Worm (Caenorhabditis elegans): ENCODE measurements around the gene nhr-249.

The nhr-249 gene

ce11 chrIV:6946832-6947231 is 25.5 kb downstream of the nhr-249 start:
- TF ChIP-seq ztf-11 (tag; optimal IDR thresholded peaks at IDR 0.05) (no peak), lin-35 (GFP tag; optimal IDR thresholded peaks at IDR 0.05) (peak in 1 of 2 experiments; percentile 4), irx-1 (tag; optimal IDR thresholded peaks at IDR 0.05) (no peak), nhr-76 (tag; optimal IDR thresholded peaks at IDR 0.05) (no peak), nhr-47 (tag; optimal IDR thresholded peaks at IDR 0.05) (no peak), lsy-2 (tag; optimal IDR thresholded peaks at IDR 0.05) (peak in 1 of 2 experiments; percentile 15), lin-14 (GFP tag; optimal IDR thresholded peaks at IDR 0.05) (peak; percentile 54), ceh-88 (GFP tag; IDR thresholded peaks at IDR 0.05) (no peak), F16B12.6 (tag; optimal IDR thresholded peaks at IDR 0.05) (no peak), nhr-90 (tag; optimal IDR thresholded peaks at IDR 0.05; ENCODE audit: poor library complexity) (no peak), snu-23 (GFP tag; optimal IDR thresholded peaks at IDR 0.05) (peak; percentile 23), nhr-71 (tag; optimal IDR thresholded peaks at IDR 0.05) (peak; percentile 60), ceh-90 (tag; optimal IDR thresholded peaks at IDR 0.05) (no peak), alr-1 (tag; optimal IDR thresholded peaks at IDR 0.05; ENCODE audit: borderline replicate concordance) (no peak), efl-1 (optimal IDR thresholded peaks at IDR 0.05) (no peak), efl-1 (GFP tag; optimal IDR thresholded peaks at IDR 0.05 in 1 of 2) (peak in 1 of 2 experiments; percentile 10), dpl-1 (GFP tag; optimal IDR thresholded peaks at IDR 0.05) (peak in 1 of 3 experiments; percentile 33)

ce11 chrIV:6941101-6941500 is 31.2 kb downstream of the nhr-249 start:
- TF ChIP-seq lin-14 (GFP tag; optimal IDR thresholded peaks at IDR 0.05) (peak; percentile 35), unc-30 (tag; optimal IDR thresholded peaks at IDR 0.05) (no peak), fkh-10 (GFP tag; optimal IDR thresholded peaks at IDR 0.05) (peak; percentile 52), vab-15 (tag; optimal IDR thresholded peaks at IDR 0.05) (no peak), ztf-4 (tag; optimal IDR thresholded peaks at IDR 0.05) (no peak)

ce11 chrIV:6937548-6937947 is 34.8 kb downstream of the nhr-249 start, which contains the start of gene npr-12:
Gene npr-12 (minus strand): TSS chrIV:6937648.
- TF ChIP-seq lin-35 (GFP tag; optimal IDR thresholded peaks at IDR 0.05) = no peak
- no peak for TF ChIP-seq nhr-71 (tag; optimal IDR thresholded peaks at IDR 0.05)
- no peak for TF ChIP-seq ceh-90 (tag; optimal IDR thresholded peaks at IDR 0.05)
- TF ChIP-seq C34B4.2 (tag; optimal IDR thresholded peaks at IDR 0.05) = no peak

ce11 chrIV:6928417-6928816 is 43.9 kb downstream of the nhr-249 start, which contains the start of gene cest-6:
Gene cest-6 (minus strand): TSS chrIV:6928517.
- TF ChIP-seq ztf-4 (tag; optimal IDR thresholded peaks at IDR 0.05) (no peak), ceh-82 (tag; optimal IDR thresholded peaks at IDR 0.05) (no peak), unc-30 (tag; optimal IDR thresholded peaks at IDR 0.05) (no peak), fkh-8 (tag; optimal IDR thresholded peaks at IDR 0.05) (no peak), jun-1 (tag; optimal IDR thresholded peaks at IDR 0.05) (no peak), unc-130 (tag; optimal IDR thresholded peaks at IDR 0.05) (no peak), C04F5.9 (tag; optimal IDR thresholded peaks at IDR 0.05) (no peak)

- TF ChIP-seq unc-130 (tag; optimal IDR thresholded peaks at IDR 0.05) = no peak
- TF ChIP-seq C04F5.9 (tag; optimal IDR thresholded peaks at IDR 0.05) = no peak
- TF ChIP-seq blmp-1 (tag; optimal IDR thresholded peaks at IDR 0.05) = no peak
- no peak for TF ChIP-seq efl-1 (optimal IDR thresholded peaks at IDR 0.05)
- TF ChIP-seq efl-1 (GFP tag; optimal IDR thresholded peaks at IDR 0.05 in 1 of 2) = peak in 1 of 2 experiments; percentile 17
- TF ChIP-seq nhr-84 (tag; optimal IDR thresholded peaks at IDR 0.05) = no peak
Observed at ce11 chrIV:6925520-6925919, 46.8 kb downstream of the nhr-249 start.

- TF ChIP-seq skn-1 (tag; optimal IDR thresholded peaks at IDR 0.05) = no peak
- no peak for TF ChIP-seq sptf-1 (tag; optimal IDR thresholded peaks at IDR 0.05)
- no peak for TF ChIP-seq fos-1 (tag; optimal IDR thresholded peaks at IDR 0.05)
- no peak for TF ChIP-seq lin-35 (GFP tag; optimal IDR thresholded peaks at IDR 0.05)
- no peak for TF ChIP-seq hpl-2 (GFP tag; optimal IDR thresholded peaks at IDR 0.05)
- TF ChIP-seq nhr-19 (GFP tag; conservative IDR thresholded peaks at IDR 0.05) = no peak
- TF ChIP-seq ztf-4 (tag; optimal IDR thresholded peaks at IDR 0.05) = no peak
- no peak for TF ChIP-seq aha-1 (tag; optimal IDR thresholded peaks at IDR 0.05)
- TF ChIP-seq unc-86 (tag; optimal IDR thresholded peaks at IDR 0.05) = no peak
- no peak for TF ChIP-seq ama-1 (optimal IDR thresholded peaks at IDR 0.05)
- no peak for TF ChIP-seq C04F5.9 (tag; optimal IDR thresholded peaks at IDR 0.05)
- TF ChIP-seq tbx-2 (tag; optimal IDR thresholded peaks at IDR 0.05) = no peak
Observed at ce11 chrIV:6923070-6923469, 49.3 kb downstream of the nhr-249 start, which contains the start of gene T22D1.1. Gene T22D1.1 (plus strand): TSS chrIV:6923370.

Measured in whole organism, L1 larva.